Fruit fly (Drosophila melanogaster) whole organism, embryonic: Measurements from ENCODE around the gene CG3862.
A peak's percentile ranks its signal among the peaks of the same experiment; 100 is the strongest.

Experiments used
- Awh ChIP-seq: fragments of 200-800 bp; sonication (Bioruptor generic); IDR thresholded peaks from 2 replicates; pipeline ENCODE4, ENCODE4 v1.3.6; 2022; ENCODE audit warnings: missing biosample characterization, missing genetic modification characterization
- B-H1 ChIP-seq: fragments of 200-800 bp; sonication (Bioruptor generic); IDR thresholded peaks from 3 replicates; pipeline ENCODE4 v1.3.6; 2022; ENCODE audit warnings: missing biosample characterization, missing genetic modification characterization
- CG10147 ChIP-seq: fragments of 200-800 bp; sonication (Bioruptor generic); optimal IDR thresholded peaks from 2 replicates; lab custom pipeline; 2019; ENCODE audit warnings: missing biosample characterization, mild to moderate bottlenecking, missing genetic modification characterization, moderate library complexity
- CG10565 ChIP-seq: fragments of 200-800 bp; sonication (Bioruptor generic); optimal IDR thresholded peaks from 3 replicates; lab custom pipeline; 2016; ENCODE audit warnings: missing biosample characterization, mild to moderate bottlenecking, missing genetic modification characterization
- CG12219 ChIP-seq: fragments of 200-800 bp; sonication (Bioruptor generic); optimal IDR thresholded peaks from 3 replicates; lab custom pipeline; 2018; ENCODE audit warnings: missing biosample characterization, mild to moderate bottlenecking, missing genetic modification characterization
- CG12769 ChIP-seq: fragments of 200-800 bp; sonication (Bioruptor generic); optimal IDR thresholded peaks from 2 replicates; lab custom pipeline; 2019; ENCODE audit warnings: missing biosample characterization, mild to moderate bottlenecking, missing genetic modification characterization, moderate library complexity
- CG1529 ChIP-seq: fragments of 200-800 bp; sonication (Bioruptor generic); optimal IDR thresholded peaks from 3 replicates; lab custom pipeline; 2018; ENCODE audit warnings: missing biosample characterization, missing genetic modification characterization
- CG1603 ChIP-seq: fragments of 200-800 bp; sonication (Bioruptor generic); optimal IDR thresholded peaks from 2 replicates; lab custom pipeline; 2019; ENCODE audit warnings: missing biosample characterization, mild to moderate bottlenecking, missing genetic modification characterization, moderate library complexity
- CG16815 ChIP-seq: fragments of 200-800 bp; sonication (Bioruptor generic); optimal IDR thresholded peaks from 3 replicates; lab custom pipeline; 2017; ENCODE audit warnings: missing biosample characterization, mild to moderate bottlenecking, missing genetic modification characterization
- CG17385 ChIP-seq: fragments of 200-800 bp; sonication (Bioruptor generic); optimal IDR thresholded peaks from 3 replicates; lab custom pipeline; 2018; ENCODE audit warnings: missing biosample characterization, mild to moderate bottlenecking, missing genetic modification characterization
- CG2678 ChIP-seq: fragments of 200-800 bp; sonication (Bioruptor generic); optimal IDR thresholded peaks from 3 replicates; lab custom pipeline; 2019; ENCODE audit warnings: missing biosample characterization, mild to moderate bottlenecking, missing genetic modification characterization, moderate library complexity
- CG3163 ChIP-seq: fragments of 200-800 bp; sonication (Bioruptor generic); optimal IDR thresholded peaks from 3 replicates; lab custom pipeline; 2016; ENCODE audit warnings: missing biosample characterization, missing genetic modification characterization
- CG32532 ChIP-seq: fragments of 200-800 bp; sonication (Bioruptor generic); IDR thresholded peaks from 2 replicates; pipeline ENCODE4 v1.3.6; 2022; ENCODE audit warnings: missing biosample characterization, missing genetic modification characterization
- CG42726 ChIP-seq: fragments of 200-800 bp; sonication (Bioruptor generic); IDR thresholded peaks from 2 replicates; pipeline ENCODE4 v1.3.6; 2022; ENCODE audit warnings: missing biosample characterization, missing genetic modification characterization; ENCODE audit not compliant: partially characterized antibody
- CG4820 ChIP-seq: fragments of 200-800 bp; sonication (Bioruptor generic); optimal IDR thresholded peaks from 3 replicates; lab custom pipeline; 2016; ENCODE audit warnings: missing biosample characterization, missing genetic modification characterization
- CG5953 ChIP-seq: fragments of 200-800 bp; sonication (Bioruptor generic); IDR thresholded peaks from 2 replicates; pipeline ENCODE4 v1.3.6; 2022; ENCODE audit warnings: missing biosample characterization, missing genetic modification characterization
- CG6272 ChIP-seq: fragments of 200-800 bp; sonication (Bioruptor generic); IDR thresholded peaks from 2 replicates; pipeline ENCODE4 v1.3.6; 2022; ENCODE audit warnings: missing biosample characterization, missing genetic modification characterization
- CG7839 ChIP-seq: fragments of 200-800 bp; sonication (Bioruptor generic); optimal IDR thresholded peaks from 3 replicates; lab custom pipeline; 2018; ENCODE audit warnings: missing biosample characterization, mild to moderate bottlenecking, missing genetic modification characterization, moderate library complexity
- CG8290 ChIP-seq, 3 experiments: fragments of 200-800 bp; sonication (Bioruptor generic); optimal IDR thresholded peaks; 2 replicates each; lab custom pipeline; 2016 to 2019; ENCODE audit warnings: missing biosample characterization in 3 of 3, missing genetic modification characterization in 3 of 3, mild to moderate bottlenecking in 2 of 3, moderate library complexity in 1 of 3
- CG8388 ChIP-seq: fragments of 200-800 bp; sonication (Bioruptor generic); optimal IDR thresholded peaks from 2 replicates; lab custom pipeline; 2019; ENCODE audit warnings: missing biosample characterization, mild to moderate bottlenecking, missing genetic modification characterization, moderate library complexity
- Dp ChIP-seq: fragments of 200-800 bp; sonication (Bioruptor generic); optimal IDR thresholded peaks from 2 replicates; lab custom pipeline; 2018; ENCODE audit warnings: missing biosample characterization, mild to moderate bottlenecking, missing genetic modification characterization, moderate library complexity
- Fer3 ChIP-seq: fragments of 200-800 bp; sonication (Bioruptor generic); optimal IDR thresholded peaks from 2 replicates; lab custom pipeline; 2018; ENCODE audit warnings: missing biosample characterization, mild to moderate bottlenecking, missing genetic modification characterization, moderate library complexity
- Hr3 ChIP-seq: fragments of 200-800 bp; sonication (Bioruptor generic); optimal IDR thresholded peaks from 3 replicates; lab custom pipeline; 2016; ENCODE audit warnings: missing biosample characterization, missing genetic modification characterization
- Max ChIP-seq: fragments of 200-800 bp; sonication (Bioruptor generic); optimal IDR thresholded peaks from 2 replicates; lab custom pipeline; 2016; ENCODE audit warnings: missing biosample characterization, mild to moderate bottlenecking, missing genetic modification characterization
- NC2α ChIP-seq: fragments of 200-800 bp; sonication (Bioruptor generic); optimal IDR thresholded peaks from 2 replicates; lab custom pipeline; 2016; ENCODE audit warnings: missing biosample characterization, missing genetic modification characterization
- Rx ChIP-seq: fragments of 200-800 bp; sonication (Bioruptor generic); IDR thresholded peaks from 2 replicates; pipeline ENCODE4 v1.3.6; 2022; ENCODE audit warnings: missing biosample characterization, missing genetic modification characterization
- Side ChIP-seq: fragments of 200-800 bp; sonication (Bioruptor generic); optimal IDR thresholded peaks from 2 replicates; lab custom pipeline; 2016; ENCODE audit warnings: missing biosample characterization, missing genetic modification characterization
- Usf ChIP-seq: fragments of 200-800 bp; sonication (Bioruptor generic); optimal IDR thresholded peaks from 2 replicates; lab custom pipeline; 2017; ENCODE audit warnings: missing genotype, missing biosample characterization, missing genetic modification characterization
- corto ChIP-seq: fragments of 200-800 bp; sonication (Bioruptor generic); optimal IDR thresholded peaks from 2 replicates; lab custom pipeline; 2016; ENCODE audit warnings: missing biosample characterization, mild to moderate bottlenecking, missing genetic modification characterization, moderate library complexity
- dmrt99B ChIP-seq: fragments of 200-800 bp; sonication (Bioruptor generic); optimal IDR thresholded peaks from 2 replicates; lab custom pipeline; 2018; ENCODE audit warnings: missing biosample characterization, mild to moderate bottlenecking, missing genetic modification characterization, moderate library complexity
- ems ChIP-seq: fragments of 200-800 bp; sonication (Bioruptor generic); optimal IDR thresholded peaks from 3 replicates; lab custom pipeline; 2016; ENCODE audit warnings: missing biosample characterization, missing genetic modification characterization
- gcm2 ChIP-seq: fragments of 200-800 bp; sonication (Bioruptor generic); optimal IDR thresholded peaks from 2 replicates; lab custom pipeline; 2016; ENCODE audit warnings: missing biosample characterization, missing genetic modification characterization
- grau ChIP-seq: fragments of 200-800 bp; optimal IDR thresholded peaks from 3 replicates; lab custom pipeline; 2019; ENCODE audit warnings: missing biosample characterization, mild to moderate bottlenecking, missing genetic modification characterization, moderate library complexity
- hb ChIP-seq: fragments of 200-800 bp; sonication (Bioruptor generic); IDR thresholded peaks from 3 replicates; pipeline ENCODE4 v1.3.6; 2022; ENCODE audit warnings: missing biosample characterization, missing genetic modification characterization; ENCODE audit not compliant: partially characterized antibody
- jumu ChIP-seq: fragments of 200-800 bp; sonication (Bioruptor generic); optimal IDR thresholded peaks from 3 replicates; lab custom pipeline; 2016; ENCODE audit warnings: missing biosample characterization, missing genetic modification characterization
- nom ChIP-seq: fragments of 200-800 bp; sonication (Bioruptor generic); optimal IDR thresholded peaks from 2 replicates; lab custom pipeline; 2017; ENCODE audit warnings: missing biosample characterization, missing genetic modification characterization, mild to moderate bottlenecking, moderate library complexity, missing genetic modification reagents
- pan ChIP-seq, 4 experiments: fragments of >200 bp in 3 of 4; fragments of 200-800 bp in 1 of 4; sonication (Bioruptor generic) in 1 of 4; optimal IDR thresholded peaks in 3 of 4; IDR thresholded peaks in 1 of 4; 2 replicates each; pipeline versions ENCODE4 v1.3.6 to Lab custom; 2017 to 2022; ENCODE audit warnings: missing biosample characterization in 2 of 4, missing genetic modification characterization in 2 of 4, mixed read lengths in 1 of 4
- pb ChIP-seq: fragments of 200-800 bp; sonication (Bioruptor generic); optimal IDR thresholded peaks from 3 replicates; lab custom pipeline; 2016; ENCODE audit warnings: missing biosample characterization, missing genetic modification characterization
- phol ChIP-seq: fragments of 200-800 bp; sonication (Bioruptor generic); optimal IDR thresholded peaks from 3 replicates; lab custom pipeline; 2018; ENCODE audit warnings: missing biosample characterization, mild to moderate bottlenecking, missing genetic modification characterization, moderate library complexity
- pzg ChIP-seq: fragments of 200-800 bp; sonication (Bioruptor generic); optimal IDR thresholded peaks from 3 replicates; lab custom pipeline; 2018; ENCODE audit warnings: missing biosample characterization, mild to moderate bottlenecking, missing genetic modification characterization, moderate library complexity
- salm ChIP-seq: fragments of 200-800 bp; sonication (Bioruptor generic); optimal IDR thresholded peaks from 2 replicates; lab custom pipeline; 2018; ENCODE audit warnings: missing biosample characterization, mild to moderate bottlenecking, missing genetic modification characterization
- schlank ChIP-seq: fragments of 200-800 bp; sonication (Bioruptor generic); optimal IDR thresholded peaks from 2 replicates; lab custom pipeline; 2018; ENCODE audit warnings: missing biosample characterization, mild to moderate bottlenecking, missing genetic modification characterization
- slp2 ChIP-seq: fragments of 200-800 bp; sonication (Bioruptor generic); optimal IDR thresholded peaks from 2 replicates; lab custom pipeline; 2016; ENCODE audit warnings: missing biosample characterization, missing genetic modification characterization
- so ChIP-seq: fragments of 200-800 bp; sonication (Bioruptor generic); IDR thresholded peaks from 3 replicates; pipeline ENCODE4 v1.3.6; 2022; ENCODE audit warnings: missing biosample characterization, missing genetic modification characterization
- sr ChIP-seq: fragments of 200-800 bp; sonication (Bioruptor generic); IDR thresholded peaks from 3 replicates; pipeline ENCODE4 v1.3.6; 2022; ENCODE audit warnings: missing biosample characterization, missing genetic modification characterization
- tin ChIP-seq: fragments of 200-800 bp; sonication (Bioruptor generic); optimal IDR thresholded peaks from 3 replicates; lab custom pipeline; 2016; ENCODE audit warnings: missing biosample characterization, missing genetic modification characterization
- tll ChIP-seq, 2 experiments: fragments of 200-800 bp in 1 of 2; fragments of >200 bp in 1 of 2; sonication (Bioruptor generic) in 1 of 2; optimal IDR thresholded peaks; 2 replicates each; lab custom pipeline; 2017 to 2019; ENCODE audit warnings: missing biosample characterization in 2 of 2, missing genetic modification characterization in 2 of 2, mild to moderate bottlenecking in 1 of 2, moderate library complexity in 1 of 2
- tna ChIP-seq: fragments of 200-800 bp; sonication (Bioruptor generic); IDR thresholded peaks from 2 replicates; pipeline ENCODE4 v1.3.6; 2022; ENCODE audit warnings: missing biosample characterization, missing genetic modification characterization; ENCODE audit not compliant: partially characterized antibody
- yki ChIP-seq: fragments of >200 bp; optimal IDR thresholded peaks from 3 replicates; lab custom pipeline; 2018

Gene CG3862

dm6 chr2L:855052-855547 lies 29.4 kb upstream of the CG3862 start, which contains the start of gene CG13949 (continued):
- TF ChIP-seq NC2α (GFP tag; lab: Kevin White, UChicago), result no peak
- no peak for TF ChIP-seq tll (GFP tag; optimal IDR thresholded peaks at IDR 0.05; lab: Kevin White, UChicago)
- no peak for TF ChIP-seq pb (GFP tag; lab: Kevin White, UChicago)
- peak; percentile 31 for TF ChIP-seq ems (GFP tag; lab: Kevin White, UChicago)
- TF ChIP-seq pzg (GFP tag; lab: Kevin White, UChicago), result peak; percentile 55
- peak; percentile 46 for TF ChIP-seq CG17385
- TF ChIP-seq CG12219 (GFP tag; lab: Kevin White, UChicago), result peak; percentile 22
- TF ChIP-seq CG2678 (tag; lab: Kevin White, UChicago), result peak; percentile 73
- no peak for TF ChIP-seq pan (optimal IDR thresholded peaks at IDR 0.05; lab: Kevin White, UChicago)
- TF ChIP-seq pan (GFP tag; optimal IDR thresholded peaks at IDR 0.05 in 1 of 2, IDR thresholded peaks at IDR 0.05 in 1 of 2), result peak in 1 of 2 experiments; percentile 83
- TF ChIP-seq sr (GFP tag; lab: Robert Waterston, UW), result no peak
- TF ChIP-seq CG3163 (GFP tag; lab: Kevin White, UChicago), result peak; percentile 39
- peak; percentile 46 for TF ChIP-seq dmrt99B (tag; lab: Kevin White, UChicago)
- peak; percentile 68 for TF ChIP-seq grau (tag; lab: Kevin White, UChicago)
- TF ChIP-seq CG8388, result peak; percentile 34
- no peak for TF ChIP-seq CG10565 (GFP tag; lab: Kevin White, UChicago)
- peak; percentile 57; the same call in 1 of the 2 replicates for TF ChIP-seq Rx
- TF ChIP-seq CG12769 (tag; lab: Kevin White, UChicago), result peak; percentile 38
- no peak for TF ChIP-seq corto
- TF ChIP-seq CG8290 (GFP tag; optimal IDR thresholded peaks at IDR 0.05; lab: Kevin White, UChicago), result peak; percentile 49
- TF ChIP-seq CG8290 (tag; optimal IDR thresholded peaks at IDR 0.05; lab: Kevin White, UChicago), result peak in 1 of 2 experiments; percentile 80
- TF ChIP-seq Awh, result peak; percentile 72
- TF ChIP-seq slp2 (GFP tag; lab: Kevin White, UChicago), result peak; percentile 46
- peak; percentile 41 for TF ChIP-seq Side
- TF ChIP-seq CG10147, result peak; percentile 44
- TF ChIP-seq Max (GFP tag; lab: Kevin White, UChicago), result no peak
- no peak for TF ChIP-seq hb (GFP tag; lab: Robert Waterston, UW)
- no peak for TF ChIP-seq nom (GFP tag; lab: Kevin White, UChicago)
- TF ChIP-seq Fer3 (tag; lab: Kevin White, UChicago), result peak; percentile 72
- peak; percentile 51 for TF ChIP-seq Hr3 (GFP tag; lab: Kevin White, UChicago)
- TF ChIP-seq yki (lab: Kevin White, UChicago), result no peak
- TF ChIP-seq tin (GFP tag; lab: Kevin White, UChicago), result peak; percentile 47
- peak; percentile 72 for TF ChIP-seq CG6272
- TF ChIP-seq CG42726 (GFP tag; lab: Robert Waterston, UW), result peak; percentile 47; the same call in 1 of the 2 replicates
- TF ChIP-seq so (GFP tag; lab: Robert Waterston, UW), result no peak
- TF ChIP-seq jumu (GFP tag; lab: Kevin White, UChicago), result peak; percentile 28
- TF ChIP-seq CG1603 (tag; lab: Kevin White, UChicago), result peak; percentile 73
- TF ChIP-seq salm, result peak; percentile 41
- TF ChIP-seq CG4820 (GFP tag; lab: Kevin White, UChicago), result peak; percentile 17
- peak; percentile 87 for TF ChIP-seq CG32532
- no peak for TF ChIP-seq gcm2 (GFP tag; lab: Kevin White, UChicago)
- peak; percentile 73 for TF ChIP-seq CG7839 (tag; lab: Kevin White, UChicago)
- TF ChIP-seq CG16815 (GFP tag; lab: Kevin White, UChicago), result no peak
- no peak for TF ChIP-seq schlank (tag; lab: Kevin White, UChicago)
- peak; percentile 31 for TF ChIP-seq CG1529 (GFP tag; lab: Kevin White, UChicago)
- TF ChIP-seq B-H1, result peak; percentile 73
- TF ChIP-seq CG5953 (GFP tag; lab: Robert Waterston, UW), result 0 out of 2 replicates have a peak, but pooled peaks have one; percentile 40
- peak; percentile 66 for TF ChIP-seq phol (tag; lab: Kevin White, UChicago)
- peak; percentile 51 for TF ChIP-seq Dp (GFP tag; lab: Kevin White, UChicago)
- TF ChIP-seq tna (GFP tag; lab: Robert Waterston, UW), result peak; percentile 44; the same call in 1 of the 2 replicates
- TF ChIP-seq Usf (GFP tag; lab: Kevin White, UChicago), result no peak
